Worm (Caenorhabditis elegans) whole organism, dauer: ENCODE data around the gene C07D10.5.

Source experiments
- unc-62 ChIP-seq: sonication (generic microtip); optimal IDR thresholded peaks from 2 replicates; lab custom pipeline; 2017; ENCODE audit warnings: missing biosample characterization, missing genetic modification reagents, missing genetic modification characterization

C07D10.5 gene

DNA sequence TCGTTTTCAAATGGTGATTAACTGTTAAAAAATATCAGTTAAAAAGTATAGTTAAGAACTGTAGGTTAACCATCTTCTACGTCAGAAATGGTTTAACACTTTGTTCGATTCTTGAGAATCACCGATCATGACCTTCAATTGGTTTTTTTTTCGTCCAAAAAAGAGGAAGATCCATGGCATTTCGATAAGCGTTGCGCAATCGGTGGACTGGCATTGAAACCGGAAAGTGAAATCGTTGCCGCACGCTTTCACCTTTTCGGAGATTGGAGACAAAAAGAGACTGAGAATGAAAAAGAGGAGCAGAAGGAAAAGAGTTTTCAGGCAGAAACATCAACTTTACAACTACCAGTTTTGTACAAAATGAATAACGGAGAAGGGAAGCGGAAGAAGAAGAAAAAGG is 23.9 kb downstream of the C07D10.5 start:
- TF ChIP-seq unc-62 (GFP tag; lab: Kevin White, UChicago) = no peak

DNA sequence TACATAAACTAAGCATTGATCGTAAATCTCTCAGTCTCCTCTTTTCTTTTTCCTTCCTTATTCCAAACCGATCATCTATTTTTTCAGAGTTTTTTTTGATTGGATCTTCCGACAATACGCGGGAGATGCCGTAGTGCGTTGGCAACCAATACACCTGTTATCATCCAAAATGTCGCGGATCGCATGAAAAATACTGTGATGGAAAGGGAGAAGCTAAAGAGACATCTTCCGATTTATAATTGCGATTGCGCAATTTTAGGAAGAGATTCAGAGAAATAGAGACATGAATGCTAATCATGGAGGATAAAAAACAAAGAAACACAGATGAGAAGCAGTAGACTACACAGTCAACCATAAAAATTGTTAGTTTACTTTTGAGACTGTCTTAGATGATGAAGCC is 25.1 kb downstream of the C07D10.5 start:
- no peak for TF ChIP-seq unc-62 (GFP tag; lab: Kevin White, UChicago)

DNA sequence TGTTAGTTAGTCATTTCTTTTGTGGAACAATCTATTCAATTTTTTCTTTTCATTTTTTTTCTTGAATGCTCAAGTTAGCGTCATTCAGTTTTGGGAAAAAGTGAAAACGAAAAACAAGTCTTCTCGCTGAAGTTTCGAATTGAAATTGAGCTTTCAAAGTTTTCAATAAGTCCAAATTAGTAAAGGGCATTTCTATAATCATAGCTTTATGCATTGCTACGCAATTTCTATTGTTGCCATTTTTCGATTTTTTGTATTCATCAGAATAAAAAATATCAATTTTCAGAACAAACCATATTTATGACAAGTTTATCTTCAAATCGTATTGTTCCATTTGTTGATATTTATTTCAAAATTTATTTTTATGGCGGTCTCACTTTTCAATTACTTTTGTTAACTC is 26.8 kb downstream of the C07D10.5 start, which contains the start of gene srd-55:
srd-55 (plus strand) TSS at position 301 of the 400 bp plus-strand sequence.
- no peak for TF ChIP-seq unc-62 (GFP tag; lab: Kevin White, UChicago)

DNA sequence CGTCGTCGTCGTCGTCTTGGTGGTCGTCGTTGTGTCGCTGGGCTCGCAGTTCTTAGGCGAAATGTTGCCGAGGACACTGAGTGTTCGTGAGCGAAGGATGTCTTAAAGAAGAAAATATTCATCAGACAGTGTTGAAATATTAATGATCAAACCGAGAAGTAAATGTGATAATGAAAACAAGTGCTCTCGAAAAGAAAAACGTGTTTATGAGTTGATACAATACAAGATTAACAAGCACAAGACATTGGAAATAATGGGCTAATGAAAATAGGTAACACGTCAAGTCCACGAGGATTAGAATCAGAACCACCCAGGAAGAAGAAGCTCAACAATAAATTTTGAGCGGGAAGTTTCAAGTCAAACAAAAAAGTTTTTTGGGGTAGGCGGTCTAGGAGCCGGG is 30.6 kb downstream of the C07D10.5 start, which contains the start of gene K02A2.5:
K02A2.5 (minus strand) TSS at position 101 of the 400 bp plus-strand sequence.
- no peak for TF ChIP-seq unc-62 (GFP tag; lab: Kevin White, UChicago)

DNA sequence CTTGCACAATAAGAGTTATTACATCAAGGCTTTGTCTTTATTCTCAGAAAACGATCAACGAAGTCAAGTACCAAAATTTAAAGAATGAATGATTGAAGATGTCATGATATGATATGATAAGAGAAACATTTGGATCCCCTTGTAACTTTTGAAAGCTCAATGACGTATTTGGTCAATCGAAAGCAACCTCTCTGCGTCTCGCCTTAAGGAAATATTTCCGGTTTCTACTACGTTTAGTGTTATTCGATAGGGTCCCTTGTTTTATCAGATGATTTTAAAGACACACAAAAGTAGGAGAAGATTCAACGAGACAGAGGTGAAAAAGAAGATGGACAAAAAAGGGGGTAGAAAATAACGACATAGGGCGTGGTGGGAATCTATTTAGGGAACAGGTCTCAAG is 31.9 kb downstream of the C07D10.5 start:
- no peak for TF ChIP-seq unc-62 (GFP tag; lab: Kevin White, UChicago)

DNA sequence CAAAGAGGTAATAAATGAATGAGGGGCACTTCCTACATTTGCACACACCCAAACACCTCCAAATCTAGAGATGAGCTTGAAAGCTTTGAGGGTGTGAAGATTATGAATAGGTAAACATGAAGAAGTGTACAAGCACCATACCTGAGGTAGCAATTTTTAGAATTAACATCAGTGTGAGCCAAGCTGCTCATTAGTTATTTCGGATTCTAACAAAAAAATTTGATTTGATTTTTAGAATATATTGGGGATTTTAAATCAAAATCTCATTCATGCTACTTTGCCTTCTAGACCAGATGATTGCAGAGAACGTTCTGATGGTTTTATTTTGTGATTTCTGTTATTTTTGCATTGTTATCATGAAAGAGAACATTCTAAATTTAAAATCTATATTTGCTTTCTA is 32.4 kb downstream of the C07D10.5 start:
- TF ChIP-seq unc-62 (GFP tag; lab: Kevin White, UChicago) = no peak

DNA sequence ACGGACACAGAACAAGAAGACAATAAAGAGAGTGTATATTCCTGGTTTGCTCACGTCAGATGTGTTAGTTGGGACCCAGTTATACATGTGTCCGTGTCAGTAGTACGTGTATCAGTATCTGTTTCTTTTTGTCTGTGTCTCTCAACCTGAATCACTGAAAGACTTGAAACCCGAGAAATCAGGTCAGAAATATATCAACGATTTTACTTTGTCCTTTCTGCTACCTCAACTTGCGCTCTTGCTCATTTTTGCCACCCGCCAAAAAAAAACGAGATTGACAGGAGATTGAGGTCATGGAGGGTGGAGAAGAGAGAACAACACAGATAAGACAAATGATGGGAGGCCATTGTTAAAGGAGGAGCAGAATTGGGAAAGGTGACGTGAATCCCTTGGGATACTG is 38.2 kb downstream of the C07D10.5 start:
- TF ChIP-seq unc-62 (GFP tag; lab: Kevin White, UChicago) = no peak

DNA sequence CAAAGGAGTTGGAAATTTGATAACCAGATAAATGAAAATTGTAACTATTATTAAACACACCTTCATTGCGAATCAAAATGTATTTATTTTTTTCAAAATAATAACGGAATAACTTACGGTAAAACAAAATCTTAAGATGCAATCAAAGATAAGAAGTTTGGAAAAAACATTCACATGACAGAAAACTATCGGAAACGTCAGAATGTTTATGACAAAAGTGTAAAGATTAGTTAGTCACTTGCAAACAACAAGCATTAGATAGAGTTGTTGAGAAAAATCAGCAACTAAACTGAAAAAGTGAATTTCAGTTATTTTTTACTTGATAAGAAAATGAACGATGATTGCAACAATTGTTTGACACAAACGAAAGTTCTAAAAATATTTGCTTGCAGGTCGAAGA is 38.8 kb downstream of the C07D10.5 start:
- TF ChIP-seq unc-62 (GFP tag; lab: Kevin White, UChicago) = no peak

DNA sequence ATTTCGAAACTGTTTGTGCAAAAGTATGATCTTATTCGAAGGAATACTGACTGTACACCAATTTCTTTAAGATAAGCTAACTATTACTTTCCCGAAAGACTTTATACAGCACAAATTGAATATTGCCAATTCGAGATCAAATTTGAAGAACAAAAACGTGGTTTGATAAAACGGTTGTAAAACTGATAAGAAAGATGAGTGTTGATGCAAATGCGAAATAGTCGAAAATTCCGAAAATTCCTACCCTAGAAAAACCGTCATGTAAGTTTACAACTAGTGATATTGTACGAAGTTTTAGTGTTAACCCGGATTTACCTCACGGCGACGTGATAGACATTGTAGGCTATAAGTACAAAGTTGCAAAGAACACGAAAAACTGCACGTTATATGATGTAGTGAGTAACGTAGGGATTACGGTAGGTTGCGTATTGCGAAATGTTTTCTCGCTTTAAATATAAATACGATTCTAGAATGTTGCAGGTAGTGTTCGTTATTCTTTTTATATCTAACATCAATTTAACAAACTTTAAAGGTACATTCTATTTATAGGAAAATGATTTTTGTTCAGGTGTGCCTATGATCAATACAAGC is 39.5 kb downstream of the C07D10.5 start:
- no peak for TF ChIP-seq unc-62 (GFP tag; lab: Kevin White, UChicago)

DNA sequence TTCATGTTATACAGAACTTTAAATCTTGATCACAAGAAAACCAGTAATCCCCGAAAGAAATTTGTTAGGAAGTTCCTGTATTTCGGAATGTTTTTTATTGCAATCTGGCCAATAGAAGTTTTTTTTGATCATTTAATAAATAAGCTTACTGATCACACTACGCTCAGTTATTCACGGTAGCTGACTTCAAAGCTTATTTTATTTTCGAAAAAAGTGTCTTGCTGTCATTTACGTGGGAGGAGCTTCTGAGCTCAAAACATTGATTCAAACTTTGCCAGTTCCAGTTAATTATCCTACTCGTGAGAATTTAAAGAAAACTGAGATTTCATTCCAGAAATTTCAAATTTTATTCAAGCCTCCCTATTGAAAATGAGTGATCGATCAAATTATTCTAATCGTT is 51.0 kb downstream of the C07D10.5 start, which contains the start of gene srd-54:
srd-54 (plus strand) TSS at position 301 of the 400 bp plus-strand sequence.
- TF ChIP-seq unc-62 (GFP tag; lab: Kevin White, UChicago) = no peak
